Worm (Caenorhabditis elegans) whole organism, young adult: ENCODE data around the gene F31D4.5.

ENCODE experiments used
- ets-4 ChIP-seq: fragments of 200-800 bp; sonication (Bioruptor generic); optimal IDR thresholded peaks from 2 replicates; lab custom pipeline; 2018; ENCODE audit warnings: mild to moderate bottlenecking, missing genetic modification characterization, missing compliant biosample characterization
- lsy-27 ChIP-seq: sonication (generic microtip); optimal IDR thresholded peaks from 2 replicates; lab custom pipeline; 2017; ENCODE audit warnings: missing genetic modification characterization, mild to moderate bottlenecking, missing compliant biosample characterization, antibody characterized with exemption, missing genotype, borderline replicate concordance; ENCODE audit not compliant: insufficient read depth
- mcd-1 ChIP-seq: fragments of 200-800 bp; sonication (Bioruptor generic); IDR thresholded peaks from 2 replicates; pipeline ENCODE4 v1.3.6; 2022; ENCODE audit warnings: missing genetic modification reagents, missing genetic modification characterization, missing compliant biosample characterization
- mes-4 ChIP-seq: sonication (generic microtip); optimal IDR thresholded peaks from 2 replicates; lab custom pipeline; 2016; ENCODE audit warnings: missing genotype, missing genetic modification characterization, missing compliant biosample characterization
- nhr-27 ChIP-seq: fragments of 200-800 bp; sonication (Bioruptor generic); optimal IDR thresholded peaks from 2 replicates; lab custom pipeline; 2018; ENCODE audit warnings: mild to moderate bottlenecking, missing genetic modification characterization, moderate library complexity, missing compliant biosample characterization
- unc-62 ChIP-seq: fragments of 150-350 bp; optimal IDR thresholded peaks from 2 replicates; lab custom pipeline; 2014; ENCODE audit warnings: missing biosample characterization, missing genetic modification reagents, missing genetic modification characterization

Gene F31D4.5

ce11 chrV:20906977-20907376 is 53.1 kb downstream of the F31D4.5 start:
- TF ChIP-seq unc-62 (GFP tag; lab: Kevin White, UChicago) (no peak), mcd-1 (GFP tag; lab: Robert Waterston, UW) (no peak), mes-4 (no peak), ets-4 (GFP tag; lab: Kevin White, UChicago) (no peak), lsy-27 (tag; lab: Kevin White, UChicago) (no peak), nhr-27 (tag; lab: Kevin White, UChicago) (no peak)
- TF ChIP-seq, all 124 proteins: peak for 0
